Fruit fly (Drosophila melanogaster): ENCODE measurements around the gene CG13073.

dm6 chr3L:16201028-16201427 lies 16.1 kb downstream of the CG13073 start, which contains the start of gene dls:
- TF ChIP-seq sage (GFP tag; optimal IDR thresholded peaks at IDR 0.05) (no peak), Hr78 (GFP tag; optimal IDR thresholded peaks at IDR 0.05) (no peak), h (GFP tag; optimal IDR thresholded peaks at IDR 0.05) (no peak), Dif (GFP tag; optimal IDR thresholded peaks at IDR 0.05; ENCODE audit: partially characterized antibody) (no peak), OdsH (GFP tag; optimal IDR thresholded peaks at IDR 0.05) (no peak), Abd-B (GFP tag; optimal IDR thresholded peaks at IDR 0.05) (no peak), Dfd (GFP tag; optimal IDR thresholded peaks at IDR 0.05) (no peak), usp (GFP tag; optimal IDR thresholded peaks at IDR 0.05) (no peak), N (GFP tag; optimal IDR thresholded peaks at IDR 0.05) (no peak), pan (optimal IDR thresholded peaks at IDR 0.05) (no peak), HLH106 (tag; optimal IDR thresholded peaks at IDR 0.05) (no peak)

Data from whole organism, wandering third instar larva.